Worm (Caenorhabditis elegans): ENCODE data around the gene hda-2.

hda-2 gene

ce11 chrII:8032657-8033056 is 10.3 kb upstream of the hda-2 start, which contains the start of gene nrf-6:
nrf-6 (minus strand) TSS chrII:8032708.
- TF ChIP-seq lir-1 (GFP tag; conservative IDR thresholded peaks at IDR 0.05) (no peak), Y53F4B.3 (GFP tag; IDR thresholded peaks at IDR 0.05) (no peak), atf-7 (tag; optimal IDR thresholded peaks at IDR 0.05) (peak; percentile 26), nhr-80 (tag; optimal IDR thresholded peaks at IDR 0.05) (peak; percentile 94), tbp1 (GFP tag; optimal IDR thresholded peaks at IDR 0.05) (peak; percentile 5)

ce11 chrII:8028730-8029129 is 6.4 kb upstream of the hda-2 start:
- no peak for TF ChIP-seq ztf-26 (tag; optimal IDR thresholded peaks at IDR 0.05)
- TF ChIP-seq efl-1 (GFP tag; optimal IDR thresholded peaks at IDR 0.05) = peak; percentile 41
- no peak for TF ChIP-seq pha-4 (tag; optimal IDR thresholded peaks at IDR 0.05)

- peak; percentile 91 for TF ChIP-seq chd-7 (tag; optimal IDR thresholded peaks at IDR 0.05)
- TF ChIP-seq lin-26 (GFP tag; IDR thresholded peaks at IDR 0.05) = peak; percentile 79
- peak; percentile 22 for TF ChIP-seq lsl-1 (GFP tag; optimal IDR thresholded peaks at IDR 0.05)
- TF ChIP-seq nhr-80 (tag; optimal IDR thresholded peaks at IDR 0.05) = peak; percentile 98
- TF ChIP-seq akir-1 (GFP tag; optimal IDR thresholded peaks at IDR 0.05) = peak; percentile 42
- no peak for TF ChIP-seq Y56A3A.18 (GFP tag; IDR thresholded peaks at IDR 0.05)
- peak; percentile 91 for TF ChIP-seq mcd-1 (GFP tag; IDR thresholded peaks at IDR 0.05)
- peak; percentile 90 for TF ChIP-seq B0336.3 (GFP tag; IDR thresholded peaks at IDR 0.05)
- peak; percentile 56; the same call in 1 of the 2 replicates for TF ChIP-seq Y95B8A.8 (GFP tag; IDR thresholded peaks at IDR 0.05)
- no peak for TF ChIP-seq B0019.2 (GFP tag; conservative IDR thresholded peaks at IDR 0.05)
- no peak for TF ChIP-seq mel-28 (tag; optimal IDR thresholded peaks at IDR 0.05; ENCODE audit: borderline replicate concordance)
- peak; percentile 68 for TF ChIP-seq unc-62 (GFP tag; optimal IDR thresholded peaks at IDR 0.05)
- TF ChIP-seq tbp1 (GFP tag; optimal IDR thresholded peaks at IDR 0.05) = peak; percentile 64
- no peak for TF ChIP-seq hrde-1 (tag; optimal IDR thresholded peaks at IDR 0.05; ENCODE audit: borderline replicate concordance)
- TF ChIP-seq Y53G8AR.9 (GFP tag; conservative IDR thresholded peaks at IDR 0.05) = 0 out of 2 replicates have a peak, but pooled peaks have one; percentile 52
- TF ChIP-seq nfya-1 (tag; optimal IDR thresholded peaks at IDR 0.05; ENCODE audit: borderline replicate concordance, insufficient read depth) = no peak
- TF ChIP-seq T07F8.4 (tag; optimal IDR thresholded peaks at IDR 0.05) = peak; percentile 46
- no peak for TF ChIP-seq hmg-20 (GFP tag; IDR thresholded peaks at IDR 0.05)
- TF ChIP-seq fkh-3 (tag; optimal IDR thresholded peaks at IDR 0.05) = no peak
- TF ChIP-seq F55B11.4 (tag; optimal IDR thresholded peaks at IDR 0.05; ENCODE audit: borderline replicate concordance, insufficient read depth) = no peak
- TF ChIP-seq zim-3 (tag; optimal IDR thresholded peaks at IDR 0.05) = peak; percentile 47
- no peak for TF ChIP-seq rec-8 (tag; optimal IDR thresholded peaks at IDR 0.05)
- peak; percentile 88 for TF ChIP-seq egrh-3 (GFP tag; IDR thresholded peaks at IDR 0.05)
- TF ChIP-seq snpc-3.4 (tag; optimal IDR thresholded peaks at IDR 0.05) = peak; percentile 17
- peak; percentile 70 for TF ChIP-seq F22D6.2 (tag; optimal IDR thresholded peaks at IDR 0.05)
- peak; percentile 88 for TF ChIP-seq let-526 (GFP tag; IDR thresholded peaks at IDR 0.05)
- TF ChIP-seq ceh-40 (GFP tag; IDR thresholded peaks at IDR 0.05) = 0 out of 2 replicates have a peak, but pooled peaks have one; percentile 30
- TF ChIP-seq let-607 (tag; optimal IDR thresholded peaks at IDR 0.05) = peak; percentile 76 to 84
- TF ChIP-seq attf-3 (GFP tag; conservative IDR thresholded peaks at IDR 0.05) = peak; percentile 72
- no peak for TF ChIP-seq C17E4.6 (GFP tag; IDR thresholded peaks at IDR 0.05)
- TF ChIP-seq him-1 (tag; optimal IDR thresholded peaks at IDR 0.05) = no peak
- no peak for TF ChIP-seq F37B4.10 (GFP tag; IDR thresholded peaks at IDR 0.05)
- 0 out of 2 replicates have a peak, but pooled peaks have one; percentile 38 for TF ChIP-seq hsf-1 (GFP tag; IDR thresholded peaks at IDR 0.05)
- no peak for TF ChIP-seq Y79H2A.3 (GFP tag; conservative IDR thresholded peaks at IDR 0.05)
- TF ChIP-seq ztf-26 (tag; optimal IDR thresholded peaks at IDR 0.05) = peak; percentile 93
- TF ChIP-seq cebp-2 (GFP tag; IDR thresholded peaks at IDR 0.05) = 0 out of 2 replicates have a peak, but pooled peaks have one; percentile 21
- TF ChIP-seq tlf-1 (GFP tag; optimal IDR thresholded peaks at IDR 0.05) = peak; percentile 67
- 0 out of 2 replicates have a peak, but pooled peaks have one; percentile 66 for TF ChIP-seq egl-18 (GFP tag; IDR thresholded peaks at IDR 0.05)
- TF ChIP-seq bed-1 (GFP tag; IDR thresholded peaks at IDR 0.05) = no peak
Observed at ce11 chrII:8028246-8028694, 5.9 kb upstream of the hda-2 start.

Measured in whole organism, young adult.